Worm (Caenorhabditis elegans): ENCODE measurements around the gene wrt-4.

The wrt-4 gene

DNA sequence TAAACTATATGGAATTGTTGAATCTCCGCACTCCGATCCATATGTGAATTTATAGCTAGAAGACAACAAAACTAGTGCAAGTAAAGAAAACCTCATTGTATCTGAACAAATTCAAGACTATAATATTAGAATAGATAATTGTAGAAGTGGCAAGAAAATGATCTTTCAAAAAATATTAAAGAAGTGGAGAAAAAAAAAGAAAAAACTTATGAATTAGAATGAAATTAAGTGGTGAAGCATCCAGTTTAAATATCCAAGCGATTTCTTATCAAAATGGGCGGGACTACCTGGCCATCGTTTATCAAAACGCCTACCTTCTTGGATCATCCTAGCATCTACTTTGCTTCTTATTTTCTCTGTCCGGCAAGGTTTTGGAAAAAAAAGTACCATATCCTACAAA lies at the start of gene wrt-4:
Gene wrt-4 (minus strand): TSS at position 101 of the 400 bp plus-strand sequence.
- TF ChIP-seq unc-62 (GFP tag; optimal IDR thresholded peaks at IDR 0.05), result no peak

DNA sequence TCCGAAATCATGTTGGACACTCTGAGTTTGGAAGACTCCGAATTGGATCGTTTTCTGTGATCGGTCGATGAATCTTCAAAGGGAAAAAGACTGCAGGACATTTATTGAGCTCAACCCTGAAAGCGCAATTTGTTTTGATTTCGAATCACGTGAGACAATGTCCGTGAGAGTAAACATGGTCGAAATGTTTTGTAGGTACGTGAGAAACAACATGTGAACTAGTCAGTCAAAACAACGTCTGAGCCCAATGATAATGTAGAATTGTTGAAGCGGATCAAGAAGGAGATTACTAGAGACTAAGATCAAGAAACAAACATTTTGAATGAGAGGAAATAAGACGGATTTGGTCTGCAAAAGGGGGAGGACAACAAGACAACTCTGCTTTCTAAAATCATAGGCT lies 47.0 kb upstream of the wrt-4 start, which contains the start of gene Y7A5A.7:
Gene Y7A5A.7 (minus strand): TSS at position 101 of the 400 bp plus-strand sequence.
- TF ChIP-seq unc-62 (GFP tag; optimal IDR thresholded peaks at IDR 0.05), result no peak

DNA sequence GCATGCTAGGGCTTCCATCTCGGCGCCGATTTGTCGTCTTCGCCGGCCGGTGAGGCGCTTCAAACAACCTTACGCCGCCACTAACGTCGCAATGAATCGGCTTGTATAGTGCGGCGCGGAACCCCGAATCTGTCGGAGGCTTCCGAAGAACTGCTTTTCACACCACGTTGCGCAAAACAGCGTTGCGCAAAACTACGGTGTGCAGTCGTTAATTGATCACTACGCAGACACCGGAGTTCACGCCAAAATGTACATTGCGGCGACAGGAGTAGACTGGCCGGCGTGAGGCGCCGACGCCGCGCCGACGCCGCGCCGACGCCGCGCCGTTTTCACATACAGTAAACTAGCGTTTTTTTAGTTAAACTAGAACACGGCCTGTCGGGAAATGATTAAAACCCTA lies 44.8 kb upstream of the wrt-4 start:
- TF ChIP-seq unc-62 (GFP tag; optimal IDR thresholded peaks at IDR 0.05), result no peak

DNA sequence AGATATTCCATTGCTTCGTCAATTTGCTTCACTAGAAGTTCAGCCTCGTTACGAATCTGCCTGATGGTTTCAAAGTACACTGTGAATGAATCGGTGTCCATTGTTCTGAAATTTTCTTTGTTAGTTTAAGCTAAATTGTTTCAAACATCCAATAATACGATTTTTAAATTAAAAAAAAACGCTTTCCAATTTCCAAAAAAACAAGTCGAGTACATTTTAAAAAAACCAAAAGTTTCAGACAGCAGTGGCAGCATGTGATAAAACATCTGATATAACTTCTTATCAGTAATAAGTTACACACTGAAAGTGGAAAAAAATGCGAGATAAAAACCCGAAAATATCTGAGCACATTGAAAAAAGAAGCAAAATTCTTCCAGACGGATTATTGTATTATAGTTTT lies 42.5 kb upstream of the wrt-4 start, which contains the start of gene Y7A5A.6:
Gene Y7A5A.6 (minus strand): TSS at position 101 of the 400 bp plus-strand sequence.
- no peak for TF ChIP-seq unc-62 (GFP tag; optimal IDR thresholded peaks at IDR 0.05)

DNA sequence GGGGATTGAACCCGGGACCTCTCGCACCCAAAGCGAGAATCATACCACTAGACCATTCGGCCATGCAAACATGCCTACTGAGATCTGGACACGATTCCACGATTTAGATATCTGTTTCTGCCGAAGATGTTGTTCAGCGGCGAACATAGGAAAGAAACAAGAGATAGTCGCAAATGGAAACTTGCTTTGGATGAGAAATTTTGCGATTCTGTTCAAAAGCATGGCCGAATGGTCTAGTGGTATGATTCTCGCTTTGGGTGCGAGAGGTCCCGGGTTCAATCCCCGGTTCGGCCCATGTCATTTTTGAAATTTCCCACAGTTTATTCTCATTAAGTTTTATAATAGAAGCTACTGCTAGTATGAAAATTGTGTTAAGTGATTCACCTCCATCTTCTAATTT lies 39.6 kb upstream of the wrt-4 start:
- no peak for TF ChIP-seq unc-62 (GFP tag; optimal IDR thresholded peaks at IDR 0.05)

DNA sequence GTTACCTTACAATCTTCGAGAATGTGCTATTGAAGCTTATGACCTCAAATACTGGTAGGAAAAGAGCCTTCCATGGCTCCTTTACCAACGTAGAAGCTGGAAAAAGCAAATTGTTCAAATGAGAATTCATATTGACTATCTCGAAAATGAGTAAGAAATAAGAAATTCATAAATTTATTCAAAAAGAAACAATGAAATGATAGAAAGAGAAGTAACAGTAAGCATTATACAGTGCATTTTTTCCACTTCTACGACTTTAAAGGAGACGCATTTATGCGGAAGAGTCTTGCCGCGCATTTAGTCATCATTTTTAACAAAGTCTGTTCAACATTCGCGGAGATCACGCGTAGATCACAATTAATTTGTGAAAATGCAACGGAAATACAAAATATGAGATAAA lies 37.9 kb upstream of the wrt-4 start, which contains the start of gene Y7A5A.10:
Gene Y7A5A.10 (minus strand): TSS at position 101 of the 400 bp plus-strand sequence.
- no peak for TF ChIP-seq unc-62 (GFP tag; optimal IDR thresholded peaks at IDR 0.05)

DNA sequence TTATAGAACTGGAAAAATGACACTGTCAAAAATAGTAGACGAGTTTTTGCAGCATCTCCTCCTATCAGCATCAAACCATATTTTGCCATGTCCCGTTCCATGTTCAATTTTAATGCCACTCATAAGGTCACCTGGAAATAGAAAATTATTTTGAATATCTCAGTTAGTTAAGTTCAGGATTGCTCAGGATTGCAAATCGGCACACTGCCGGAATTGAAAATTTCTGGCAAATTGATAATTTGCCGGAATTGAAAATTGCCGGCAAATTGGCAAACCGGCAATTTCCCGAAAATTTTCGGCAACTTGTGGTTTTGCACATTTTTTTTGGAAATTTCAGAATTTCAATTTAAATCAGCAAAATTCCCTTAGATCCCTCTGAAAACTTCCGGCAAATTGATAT lies 29.7 kb upstream of the wrt-4 start, which contains the start of gene Y7A5A.5:
Gene Y7A5A.5 (minus strand): TSS at position 101 of the 400 bp plus-strand sequence.
- TF ChIP-seq unc-62 (GFP tag; optimal IDR thresholded peaks at IDR 0.05), result no peak

DNA sequence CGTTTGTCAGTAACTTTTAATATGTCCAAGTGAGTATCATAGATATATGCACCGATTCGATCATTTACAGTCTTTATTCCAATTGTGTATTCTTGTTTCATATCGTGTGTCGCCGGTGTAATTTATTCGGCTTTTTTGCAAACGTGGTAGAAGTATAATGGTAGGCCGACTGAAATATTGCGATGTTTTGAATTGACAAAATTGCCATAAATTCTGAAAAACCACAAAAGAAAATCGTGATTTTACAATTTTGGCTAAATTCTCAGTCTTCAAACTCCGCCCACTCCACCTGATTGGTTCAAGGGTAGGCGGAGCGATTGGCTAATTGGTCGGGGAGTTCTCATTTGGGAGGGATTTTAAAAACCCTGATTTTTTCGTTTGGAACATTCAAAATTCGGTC lies 27.5 kb upstream of the wrt-4 start, which contains the start of gene Y7A5A.3:
Gene Y7A5A.3 (minus strand): TSS at position 101 of the 400 bp plus-strand sequence.
- TF ChIP-seq unc-62 (GFP tag; optimal IDR thresholded peaks at IDR 0.05), result no peak

DNA sequence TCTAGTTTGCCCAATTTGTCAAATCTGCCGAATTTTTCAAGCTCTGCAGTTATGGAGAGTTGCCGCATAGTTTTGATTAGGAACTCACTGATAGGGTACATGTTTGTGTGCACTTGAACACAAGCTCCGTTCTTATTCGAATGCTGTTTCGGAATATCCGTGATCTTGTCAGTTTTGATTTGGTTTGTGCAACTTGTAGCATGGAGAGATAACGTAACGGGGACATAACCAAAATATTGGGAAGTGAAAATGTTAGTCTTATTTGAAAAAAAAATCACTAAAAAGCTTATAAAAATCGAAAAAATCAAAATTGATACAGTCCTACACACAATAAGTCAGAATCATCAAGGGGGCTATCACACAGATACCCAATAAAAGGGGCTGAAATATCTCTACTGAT lies 25.0 kb upstream of the wrt-4 start, which contains the start of gene Y7A5A.24:
Gene Y7A5A.24 (minus strand): TSS at position 101 of the 400 bp plus-strand sequence.
- no peak for TF ChIP-seq unc-62 (GFP tag; optimal IDR thresholded peaks at IDR 0.05)

DNA sequence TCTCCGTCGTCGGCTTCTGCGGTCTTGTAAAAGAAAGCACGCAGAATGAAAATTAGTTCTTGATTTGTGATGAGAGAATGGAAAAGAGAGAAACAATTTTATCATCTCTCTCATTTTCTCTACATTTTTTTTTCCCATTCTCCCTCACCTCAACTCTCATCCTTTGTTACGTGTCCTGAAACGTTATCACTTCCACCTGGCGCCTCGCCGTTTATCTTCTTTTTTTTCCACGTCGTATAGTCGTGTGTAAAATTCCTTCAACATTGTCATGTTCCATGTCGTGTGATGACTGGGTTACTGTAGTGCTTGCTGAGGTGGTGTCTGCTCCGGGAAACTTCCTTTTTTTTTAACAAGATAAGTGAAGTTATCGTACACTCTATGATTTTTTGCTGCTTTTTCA lies 22.4 kb upstream of the wrt-4 start:
- no peak for TF ChIP-seq unc-62 (GFP tag; optimal IDR thresholded peaks at IDR 0.05)

DNA sequence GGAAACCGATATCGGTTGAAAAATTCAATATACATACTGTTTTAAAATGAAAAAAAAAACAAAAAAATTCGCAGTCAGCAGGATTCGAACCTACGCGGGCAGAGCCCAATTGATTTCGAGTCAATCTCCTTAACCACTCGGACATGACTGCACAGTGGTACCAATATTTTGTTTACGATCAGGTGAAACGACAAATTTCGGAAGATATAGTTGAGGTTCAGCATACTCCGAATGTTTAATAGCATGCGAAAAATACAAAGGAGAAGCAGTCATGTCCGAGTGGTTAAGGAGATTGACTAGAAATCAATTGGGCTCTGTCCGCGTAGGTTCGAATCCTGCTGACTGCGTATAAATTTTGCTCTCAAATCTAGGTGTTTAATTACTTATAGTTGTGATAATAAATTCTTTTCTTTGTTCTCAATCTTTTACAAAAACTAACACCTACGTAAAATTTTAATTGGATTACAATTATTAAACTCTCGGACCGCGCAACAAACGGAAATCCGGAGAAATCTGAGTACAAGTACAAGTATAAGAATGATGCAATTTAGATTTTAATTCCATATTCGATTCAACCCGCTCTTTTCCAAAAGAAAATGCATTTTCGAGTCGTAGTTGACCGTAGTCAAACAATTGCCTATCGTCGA lies 16.3 kb upstream of the wrt-4 start, which contains the start of gene Y7A5A.13:
Gene Y7A5A.13 (plus strand): TSS at position 597 of the 647 bp plus-strand sequence.
- TF ChIP-seq unc-62 (GFP tag; optimal IDR thresholded peaks at IDR 0.05), result no peak

DNA sequence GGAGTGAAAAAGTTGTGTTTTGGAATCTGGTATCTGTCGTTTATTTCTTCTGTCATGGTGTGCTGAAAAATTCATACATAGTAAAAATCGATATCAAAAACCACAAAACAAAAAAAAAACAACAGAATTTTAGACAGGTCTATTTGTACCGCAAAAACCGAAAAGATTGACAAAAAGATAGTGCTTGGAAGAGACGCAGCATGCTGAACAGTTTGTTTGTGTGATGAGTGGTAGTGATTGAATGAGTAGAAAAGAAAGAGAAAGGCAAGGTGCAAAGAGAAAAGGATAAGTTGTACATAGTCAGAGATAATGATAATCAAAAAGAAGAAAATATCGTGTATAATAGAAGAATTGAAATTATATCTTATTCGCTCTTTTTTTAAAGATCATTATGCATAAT lies 15.6 kb upstream of the wrt-4 start, which contains the start of gene Y7A5A.2:
Gene Y7A5A.2 (minus strand): TSS at position 62 of the 400 bp plus-strand sequence.
- no peak for TF ChIP-seq unc-62 (GFP tag; optimal IDR thresholded peaks at IDR 0.05)

DNA sequence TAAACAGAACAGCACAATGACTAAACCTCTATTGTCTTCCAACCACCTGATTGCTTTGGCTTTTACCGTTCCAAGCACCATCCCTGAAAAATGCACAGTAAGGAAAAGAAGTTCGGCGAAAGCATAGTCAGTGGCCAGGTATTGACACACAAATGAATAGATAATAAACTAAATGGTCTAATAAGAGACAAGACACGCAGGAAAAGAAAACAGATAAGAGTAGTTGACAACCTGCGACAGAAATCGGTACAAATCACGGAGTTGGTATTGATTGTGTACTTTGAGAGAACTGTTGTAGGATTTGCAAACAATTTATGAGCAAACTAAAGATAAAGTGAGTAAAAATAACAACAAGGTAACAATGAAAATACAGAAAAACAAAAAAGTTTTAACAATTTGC lies 14.3 kb upstream of the wrt-4 start, which contains the start of gene Y7A5A.1:
Gene Y7A5A.1 (minus strand): TSS at position 83 of the 400 bp plus-strand sequence.
- no peak for TF ChIP-seq unc-62 (GFP tag; optimal IDR thresholded peaks at IDR 0.05)

DNA sequence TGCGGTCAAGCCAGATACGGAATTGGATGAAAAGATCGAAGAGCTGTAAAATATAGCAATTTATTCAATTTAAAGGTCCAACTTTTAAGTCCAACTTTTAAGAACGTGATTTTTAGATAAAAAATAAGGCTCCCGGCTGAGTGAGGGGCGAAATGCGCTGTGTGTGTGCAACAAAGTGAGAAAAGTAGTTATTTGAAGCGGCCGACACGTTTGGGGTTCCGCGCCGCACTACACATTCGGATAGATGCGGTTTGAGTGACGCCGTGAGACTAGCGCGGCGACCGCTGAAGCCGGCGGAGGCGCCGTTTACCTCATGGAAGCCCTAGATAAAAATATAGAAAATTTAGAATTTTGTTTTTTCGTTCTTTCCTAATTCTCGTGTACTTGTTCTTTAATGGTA lies 13.7 kb upstream of the wrt-4 start:
- TF ChIP-seq unc-62 (GFP tag; optimal IDR thresholded peaks at IDR 0.05), result no peak

DNA sequence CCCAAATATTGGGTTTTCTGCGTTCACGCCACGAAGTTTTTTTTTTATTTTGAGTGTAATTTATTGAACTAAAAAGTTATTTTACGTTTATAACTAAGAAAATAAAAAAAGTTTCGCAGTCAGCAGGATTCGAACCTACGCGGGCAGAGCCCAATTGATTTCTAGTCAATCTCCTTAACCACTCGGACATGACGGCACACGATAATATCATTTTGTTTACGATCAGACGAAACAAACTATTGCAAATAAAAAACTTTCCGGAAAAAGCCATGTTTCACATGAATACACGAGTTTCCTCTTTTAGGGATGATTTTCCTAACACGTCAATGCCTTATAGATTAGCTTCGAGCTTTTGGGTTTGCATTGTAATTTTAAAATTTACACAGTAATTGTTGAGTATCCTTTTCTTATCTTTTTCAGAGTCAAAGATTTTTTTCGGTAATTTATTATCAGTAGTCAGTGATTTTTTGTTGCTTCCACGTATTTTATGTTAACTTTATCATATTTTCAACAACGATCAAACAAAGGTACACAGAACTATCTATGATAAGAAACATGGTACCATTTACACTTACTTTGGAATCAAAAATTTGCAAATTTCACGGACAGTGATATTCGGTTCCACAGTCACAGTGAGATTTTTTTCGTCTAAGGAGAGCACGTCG lies 13.0 kb upstream of the wrt-4 start:
- no peak for TF ChIP-seq unc-62 (GFP tag; optimal IDR thresholded peaks at IDR 0.05)

DNA sequence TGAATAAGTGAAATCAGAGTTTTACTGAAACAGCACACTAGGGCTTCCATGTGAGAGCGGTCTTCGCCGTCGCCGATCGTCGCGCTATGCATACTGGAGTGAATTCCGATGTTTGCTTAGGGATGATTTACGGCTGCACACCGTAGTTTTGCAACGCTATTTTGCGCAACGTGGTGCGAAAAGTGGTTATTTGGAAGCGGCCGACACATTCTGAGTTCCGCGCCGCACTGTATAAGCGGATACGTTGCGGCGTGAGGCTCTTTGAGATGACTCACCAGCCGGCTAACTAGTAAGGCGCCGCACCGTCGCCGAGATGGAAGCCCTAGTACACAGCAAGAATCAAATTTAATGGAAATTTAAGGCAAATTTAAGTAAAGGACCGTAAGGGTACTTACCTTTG lies 11.5 kb upstream of the wrt-4 start:
- no peak for TF ChIP-seq unc-62 (GFP tag; optimal IDR thresholded peaks at IDR 0.05)

DNA sequence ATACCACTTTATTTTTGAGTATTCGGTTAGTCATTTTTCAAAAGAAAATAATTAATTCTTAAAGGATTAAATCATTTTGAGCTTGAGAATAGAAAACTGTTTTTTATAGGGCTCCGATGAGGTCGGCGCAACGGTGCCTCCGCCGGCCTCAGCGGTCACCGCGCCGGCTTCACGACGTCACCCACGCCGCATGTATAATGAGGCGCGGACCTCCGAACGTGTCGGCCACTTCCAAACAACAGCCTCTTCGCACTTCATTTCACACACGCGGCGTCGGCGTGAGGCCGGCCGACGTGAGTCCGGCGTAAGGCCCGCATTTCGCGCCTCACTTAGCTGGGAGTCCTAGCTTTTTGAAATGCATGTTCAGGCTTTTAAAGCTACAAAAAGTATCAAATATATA lies 9.8 kb upstream of the wrt-4 start:
- no peak for TF ChIP-seq unc-62 (GFP tag; optimal IDR thresholded peaks at IDR 0.05)

Measured in whole organism, dauer.